Fruit fly (Drosophila melanogaster): ENCODE measurements around the gene daed.
A peak's percentile ranks its signal among the peaks of the same experiment; 100 is the strongest.

Gene daed

DNA sequence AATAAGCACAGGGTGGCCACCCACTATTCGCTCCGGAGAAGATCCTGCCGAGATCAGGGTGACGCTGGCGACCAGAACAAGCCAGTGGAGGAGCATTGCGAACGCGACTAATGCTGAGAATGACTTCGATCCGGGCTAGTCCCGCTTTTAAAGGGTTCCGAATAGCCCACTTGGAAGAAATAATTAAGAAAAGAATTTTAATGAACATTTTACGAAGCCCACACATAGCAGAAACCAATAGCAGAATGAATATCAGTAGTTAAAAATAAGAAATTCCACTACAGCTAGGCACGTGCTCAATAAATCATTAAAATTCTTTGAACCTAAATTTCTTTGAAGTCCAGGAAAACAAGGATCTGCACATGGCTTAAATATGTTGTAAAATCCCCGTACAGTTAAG is 35.1 kb upstream of the daed start, which contains the start of gene Ser12:
Ser12 (minus strand) TSS at position 101 of the 400 bp plus-strand sequence.
- TF ChIP-seq CG7045 (GFP tag; optimal IDR thresholded peaks at IDR 0.05) = no peak
- no peak for TF ChIP-seq toe (GFP tag; optimal IDR thresholded peaks at IDR 0.05)
- no peak for TF ChIP-seq CG14711 (tag; optimal IDR thresholded peaks at IDR 0.05)
- TF ChIP-seq tj (GFP tag; optimal IDR thresholded peaks at IDR 0.05) = no peak
- TF ChIP-seq CG33017 (tag; optimal IDR thresholded peaks at IDR 0.05) = no peak
- TF ChIP-seq CG7101 (tag; optimal IDR thresholded peaks at IDR 0.05) = no peak
- TF ChIP-seq Mnt (GFP tag; optimal IDR thresholded peaks at IDR 0.05) = no peak
- TF ChIP-seq cnc (optimal IDR thresholded peaks at IDR 0.05) = no peak
- no peak for TF ChIP-seq Hr96 (GFP tag; optimal IDR thresholded peaks at IDR 0.05)
- TF ChIP-seq ovo (GFP tag; optimal IDR thresholded peaks at IDR 0.05) = no peak
- TF ChIP-seq CG12768 (GFP tag; optimal IDR thresholded peaks at IDR 0.05) = no peak
- no peak for TF ChIP-seq cic (GFP tag; optimal IDR thresholded peaks at IDR 0.05)
- TF ChIP-seq CG1620 (GFP tag; optimal IDR thresholded peaks at IDR 0.05) = no peak

DNA sequence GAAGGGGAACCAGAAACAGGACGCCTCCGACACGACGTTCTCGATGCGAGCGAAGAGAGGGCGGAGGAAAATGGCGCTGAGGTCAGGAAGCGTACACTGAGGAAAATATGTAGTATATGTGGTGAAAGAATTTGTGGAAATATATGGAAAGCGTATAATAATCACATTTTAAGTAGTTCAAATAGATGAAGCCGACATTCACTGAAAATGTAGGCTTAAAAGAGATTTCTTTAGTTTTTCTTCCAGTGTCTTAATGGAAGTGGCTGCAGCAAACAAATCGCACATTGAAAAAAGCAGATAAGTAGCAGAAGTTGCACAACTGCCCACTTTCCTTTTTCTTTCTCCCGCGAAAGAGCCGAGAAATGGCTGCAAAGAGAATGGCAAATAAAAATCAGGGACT is 33.5 kb upstream of the daed start:
- TF ChIP-seq cic (GFP tag; optimal IDR thresholded peaks at IDR 0.05) = no peak
- TF ChIP-seq CG33017 (tag; optimal IDR thresholded peaks at IDR 0.05) = no peak
- no peak for TF ChIP-seq CG12768 (GFP tag; optimal IDR thresholded peaks at IDR 0.05)
- TF ChIP-seq CG1620 (GFP tag; optimal IDR thresholded peaks at IDR 0.05) = no peak
- no peak for TF ChIP-seq Crg-1 (GFP tag; optimal IDR thresholded peaks at IDR 0.05)
- no peak for TF ChIP-seq CG7045 (GFP tag; optimal IDR thresholded peaks at IDR 0.05)
- TF ChIP-seq CG7101 (tag; optimal IDR thresholded peaks at IDR 0.05) = no peak
- TF ChIP-seq kay (GFP tag; ENCODE audit: borderline replicate concordance) = no peak
- TF ChIP-seq CG5204 (GFP tag; optimal IDR thresholded peaks at IDR 0.05) = no peak
- TF ChIP-seq pad (GFP tag; optimal IDR thresholded peaks at IDR 0.05) = no peak
- TF ChIP-seq Mnt (GFP tag; optimal IDR thresholded peaks at IDR 0.05) = no peak
- TF ChIP-seq tj (GFP tag; optimal IDR thresholded peaks at IDR 0.05) = no peak
- no peak for TF ChIP-seq toe (GFP tag; optimal IDR thresholded peaks at IDR 0.05)
- TF ChIP-seq Hr96 (GFP tag; optimal IDR thresholded peaks at IDR 0.05) = no peak

DNA sequence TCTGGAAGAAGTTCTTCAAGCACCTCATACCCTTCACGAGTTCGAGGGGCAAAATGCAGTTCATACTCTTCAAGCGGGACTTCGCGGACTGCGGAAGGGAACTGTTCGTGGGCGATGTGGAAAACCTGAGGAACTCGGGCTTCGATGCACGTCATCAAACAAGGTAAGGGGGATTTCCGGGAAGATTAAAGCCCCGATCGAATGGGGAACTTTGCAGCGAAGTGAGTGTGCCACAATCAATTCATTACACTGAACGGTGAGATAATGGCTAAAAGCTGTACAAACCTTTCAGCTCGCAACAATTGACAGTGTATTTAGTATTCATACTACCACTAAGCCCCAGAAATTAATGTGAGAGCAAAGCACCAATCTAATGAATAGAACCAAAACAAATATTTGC is 26.7 kb upstream of the daed start:
- TF ChIP-seq CG11617 (GFP tag; optimal IDR thresholded peaks at IDR 0.05) = no peak
- TF ChIP-seq CG33017 (tag; optimal IDR thresholded peaks at IDR 0.05) = no peak
- no peak for TF ChIP-seq Crg-1 (GFP tag; optimal IDR thresholded peaks at IDR 0.05)
- no peak for TF ChIP-seq ovo (GFP tag; optimal IDR thresholded peaks at IDR 0.05)
- TF ChIP-seq CG1620 (GFP tag; optimal IDR thresholded peaks at IDR 0.05) = no peak
- TF ChIP-seq CG7101 (tag; optimal IDR thresholded peaks at IDR 0.05) = no peak
- TF ChIP-seq tj (GFP tag; optimal IDR thresholded peaks at IDR 0.05) = no peak
- TF ChIP-seq Mnt (GFP tag; optimal IDR thresholded peaks at IDR 0.05) = no peak
- TF ChIP-seq cic (GFP tag; optimal IDR thresholded peaks at IDR 0.05) = no peak
- TF ChIP-seq pad (GFP tag; optimal IDR thresholded peaks at IDR 0.05) = no peak
- TF ChIP-seq Clk (GFP tag; optimal IDR thresholded peaks at IDR 0.05) = no peak
- TF ChIP-seq bab1 (GFP tag; optimal IDR thresholded peaks at IDR 0.05) = no peak
- no peak for TF ChIP-seq CG5204 (GFP tag; optimal IDR thresholded peaks at IDR 0.05)
- TF ChIP-seq kay (GFP tag; ENCODE audit: borderline replicate concordance) = no peak
- TF ChIP-seq CG7045 (GFP tag; optimal IDR thresholded peaks at IDR 0.05) = no peak
- TF ChIP-seq CG12768 (GFP tag; optimal IDR thresholded peaks at IDR 0.05) = no peak
- no peak for TF ChIP-seq CG14711 (tag; optimal IDR thresholded peaks at IDR 0.05)
- no peak for TF ChIP-seq toe (GFP tag; optimal IDR thresholded peaks at IDR 0.05)
- TF ChIP-seq Hr96 (GFP tag; optimal IDR thresholded peaks at IDR 0.05) = no peak

DNA sequence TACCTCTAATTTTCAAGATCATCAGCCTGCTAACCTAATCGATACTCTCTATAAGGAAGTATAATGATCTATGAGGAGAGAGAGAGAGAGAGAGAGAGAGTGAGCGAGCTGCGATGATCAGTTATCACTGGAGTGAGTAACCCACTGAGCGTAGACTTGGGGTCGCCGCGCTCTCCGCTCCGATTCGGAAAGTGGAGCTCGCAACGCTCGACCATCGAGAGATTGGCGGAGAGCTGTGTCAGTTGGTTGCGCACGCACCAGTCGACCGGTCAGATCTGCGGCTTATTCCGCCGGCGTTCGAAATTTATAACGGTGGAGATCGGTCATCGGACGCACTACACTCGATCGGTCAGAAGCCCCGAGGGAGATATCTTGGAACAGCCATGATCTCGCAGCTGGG is 26.0 kb upstream of the daed start, which contains the start of gene CG4267:
CG4267 (plus strand) TSS at position 240 of the 400 bp plus-strand sequence.
- TF ChIP-seq CG1620 (GFP tag; optimal IDR thresholded peaks at IDR 0.05) (no peak), ovo (GFP tag; optimal IDR thresholded peaks at IDR 0.05) (peak; percentile 27)

DNA sequence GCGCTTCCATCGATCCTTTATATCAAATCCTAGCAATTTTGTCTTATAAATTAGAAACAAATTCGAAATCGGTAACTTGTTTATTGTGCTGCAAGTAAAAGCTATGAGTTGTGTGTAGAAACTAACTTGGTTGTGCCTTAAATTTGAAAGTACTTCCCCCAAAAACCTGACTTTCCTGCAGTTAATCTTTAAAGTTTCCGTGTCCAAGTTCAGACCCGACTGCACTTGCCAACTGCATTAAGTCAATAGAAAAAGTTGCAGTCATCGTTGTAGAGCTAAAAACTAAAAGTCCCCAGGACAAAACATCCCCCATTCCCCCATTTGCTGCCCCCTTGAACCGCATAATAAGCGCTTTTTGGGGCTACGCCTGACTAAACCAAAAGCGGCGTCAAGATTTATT is 24.4 kb upstream of the daed start, which contains the start of gene Tengl1:
Tengl1 (minus strand) TSS at position 101 of the 400 bp plus-strand sequence.
- TF ChIP-seq cnc (optimal IDR thresholded peaks at IDR 0.05) = no peak
- no peak for TF ChIP-seq ovo (GFP tag; optimal IDR thresholded peaks at IDR 0.05)
- TF ChIP-seq Hr96 (GFP tag; optimal IDR thresholded peaks at IDR 0.05) = no peak

DNA sequence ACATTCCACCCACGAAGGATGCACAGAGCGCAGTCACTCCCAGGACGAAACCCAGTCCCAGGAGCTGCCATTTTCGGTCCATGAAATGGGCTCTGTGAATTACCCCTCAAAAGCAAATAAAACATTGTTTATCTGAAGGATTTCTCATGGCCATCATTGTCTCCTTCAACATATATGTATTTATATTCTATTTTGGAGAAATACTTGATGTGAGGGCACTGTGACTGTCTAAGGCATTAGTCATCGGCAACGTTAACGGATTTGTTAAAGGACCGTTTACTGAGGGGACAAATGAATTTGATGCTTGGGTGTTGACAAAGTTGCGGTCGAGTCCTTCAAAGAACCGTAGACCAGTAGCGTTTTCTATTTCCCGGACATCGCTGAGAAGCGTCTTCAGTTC is 23.2 kb upstream of the daed start, which contains the start of gene Tengl2:
Tengl2 (minus strand) TSS at position 101 of the 400 bp plus-strand sequence.
- TF ChIP-seq toe (GFP tag; optimal IDR thresholded peaks at IDR 0.05) (no peak), Hr96 (GFP tag; optimal IDR thresholded peaks at IDR 0.05) (no peak), kay (GFP tag; ENCODE audit: borderline replicate concordance) (no peak), CG7101 (tag; optimal IDR thresholded peaks at IDR 0.05) (no peak), Mnt (GFP tag; optimal IDR thresholded peaks at IDR 0.05) (no peak), pad (GFP tag; optimal IDR thresholded peaks at IDR 0.05) (no peak), CG33017 (tag; optimal IDR thresholded peaks at IDR 0.05) (no peak), CG1620 (GFP tag; optimal IDR thresholded peaks at IDR 0.05) (no peak), CG12768 (GFP tag; optimal IDR thresholded peaks at IDR 0.05) (no peak), CG7045 (GFP tag; optimal IDR thresholded peaks at IDR 0.05) (no peak)

DNA sequence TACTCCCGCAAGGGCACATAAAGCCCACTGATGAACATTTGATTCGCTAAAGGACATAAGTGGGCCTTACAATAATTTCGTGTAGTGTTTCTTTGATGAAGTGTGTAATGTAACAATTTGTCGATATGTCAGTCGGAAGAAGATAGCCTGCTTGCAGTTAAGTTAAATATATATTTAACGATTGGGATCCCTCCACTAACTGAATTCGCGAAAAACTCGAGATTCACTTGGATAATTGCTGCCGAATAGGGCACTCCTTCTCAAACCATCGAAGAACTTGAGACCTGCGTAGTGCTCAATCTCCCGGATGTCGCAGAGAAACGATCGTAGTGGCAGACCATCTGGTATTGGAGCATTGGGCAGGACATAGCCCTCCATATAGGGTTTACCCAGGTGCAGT is 22.0 kb upstream of the daed start, which contains the start of gene Tengl3:
Tengl3 (minus strand) TSS at position 101 of the 400 bp plus-strand sequence.
- TF ChIP-seq pad (GFP tag; optimal IDR thresholded peaks at IDR 0.05) = no peak

Data from whole organism, adult.